Worm (Caenorhabditis elegans): Measurements from ENCODE around the gene crh-2.

DNA sequence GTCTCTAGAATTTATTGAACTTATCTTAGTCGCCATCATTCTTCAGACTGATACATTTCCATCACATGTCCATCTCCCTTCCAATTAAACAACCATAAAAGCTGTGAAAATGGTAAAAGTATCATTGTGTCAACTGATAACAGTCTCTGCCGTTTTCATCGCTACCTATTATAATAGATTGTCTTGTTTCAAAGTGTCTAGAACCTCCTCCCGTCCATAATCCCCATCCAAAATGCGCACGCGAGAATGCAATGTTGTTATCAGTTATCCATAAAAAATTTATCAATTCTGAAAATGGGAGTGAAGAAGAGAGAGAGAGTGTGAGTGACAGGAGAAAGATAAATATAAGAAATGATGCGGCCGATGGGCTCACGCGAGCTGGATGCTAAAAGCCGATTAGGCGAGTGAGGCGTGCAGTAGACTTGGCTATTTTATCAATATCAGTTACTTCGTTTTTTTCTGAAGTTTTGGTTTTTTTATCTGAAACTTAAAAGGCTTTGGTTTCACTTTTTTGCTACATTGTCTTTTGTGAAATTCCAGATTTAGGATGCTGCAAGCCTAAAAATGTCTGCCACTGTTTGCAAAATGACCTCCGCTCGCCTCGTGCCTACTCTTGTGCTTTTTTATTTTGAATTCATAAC, 14.7 kb upstream of the crh-2 start:
- TF ChIP-seq flt-1 (GFP tag; IDR thresholded peaks at IDR 0.05) (no peak), med-1 (GFP tag; optimal IDR thresholded peaks at IDR 0.05; ENCODE audit: insufficient read depth) (no peak), ztf-29 (GFP tag; IDR thresholded peaks at IDR 0.05) (no peak), klf-2 (GFP tag; conservative IDR thresholded peaks at IDR 0.05) (no peak), cog-1 (tag; optimal IDR thresholded peaks at IDR 0.05) (no peak), tab-1 (GFP tag; IDR thresholded peaks at IDR 0.05) (no peak), ref-1 (GFP tag; conservative IDR thresholded peaks at IDR 0.05) (no peak)

All from whole organism, midembryonic.